Worm (Caenorhabditis elegans): ENCODE results near the gene F40G9.15.

DNA sequence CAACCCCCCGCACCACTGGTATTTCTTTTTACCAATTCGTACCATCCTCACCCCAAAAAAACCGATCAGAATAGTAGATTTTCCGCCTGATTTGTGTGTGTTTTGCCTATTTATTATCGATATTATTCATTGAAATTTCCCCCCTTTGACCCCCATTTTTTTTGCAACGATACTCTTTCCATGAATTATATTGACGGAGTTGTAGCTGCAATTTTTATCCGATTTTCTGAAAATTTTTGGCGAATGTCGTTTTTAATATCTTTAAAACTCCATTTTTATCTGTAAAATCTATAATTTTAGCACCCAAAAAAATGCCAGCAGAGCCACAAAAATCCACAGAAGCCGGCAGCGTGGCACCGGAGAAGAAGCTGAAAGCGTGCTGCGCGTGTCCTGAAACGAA is 8.5 kb downstream of the F40G9.15 start, which contains the start of gene cox-17:
- TF ChIP-seq pha-4 (GFP tag; IDR thresholded peaks at IDR 0.05) (no peak; the same call in 1 of the 2 replicates), pha-4 (tag; optimal IDR thresholded peaks at IDR 0.05) (no peak), dmd-6 (GFP tag; IDR thresholded peaks at IDR 0.05) (no peak), dpl-1 (GFP tag; optimal IDR thresholded peaks at IDR 0.05) (no peak), fkh-10 (GFP tag; optimal IDR thresholded peaks at IDR 0.05) (no peak), nhr-102 (tag; optimal IDR thresholded peaks at IDR 0.05) (no peak), nhr-237 (tag; optimal IDR thresholded peaks at IDR 0.05) (no peak), ctbp-1 (GFP tag; IDR thresholded peaks at IDR 0.05) (no peak), Y48G9A.11 (GFP tag; IDR thresholded peaks at IDR 0.05) (no peak), cey-2 (tag; optimal IDR thresholded peaks at IDR 0.05; ENCODE audit: borderline replicate concordance, insufficient read depth) (no peak)
